Fruit fly (Drosophila melanogaster): ENCODE measurements around the gene CG15628.

The CG15628 gene

DNA sequence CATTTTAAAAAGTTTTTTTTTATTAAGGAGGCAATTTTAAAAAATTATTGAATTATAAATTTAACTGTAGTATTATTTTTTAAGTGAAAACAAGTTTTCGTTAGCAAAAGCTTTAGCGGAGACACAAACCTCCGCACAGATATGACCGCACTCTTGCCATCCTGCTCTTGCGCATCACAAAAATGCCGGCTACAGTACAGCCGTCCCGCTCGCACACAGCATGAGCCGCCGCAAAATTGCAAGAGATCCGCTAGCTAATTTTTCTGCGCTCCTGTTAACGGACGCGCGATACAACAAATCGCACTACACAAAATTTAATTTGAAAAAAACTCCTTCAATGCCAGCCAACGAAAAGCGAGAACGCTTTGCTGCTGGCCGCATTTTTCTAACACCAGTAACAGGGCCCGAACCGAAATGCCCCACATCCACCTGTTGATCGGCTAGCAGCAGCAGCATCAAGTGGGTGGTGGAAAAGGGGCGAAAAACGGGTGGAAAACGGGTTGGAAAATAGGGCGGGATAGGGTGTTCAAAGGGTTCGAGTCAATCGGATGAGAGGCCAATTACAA, 11.4 kb upstream of the CG15628 start (continued):
- TF ChIP-seq da (GFP tag; optimal IDR thresholded peaks at IDR 0.05) = no peak
- no peak for TF ChIP-seq kay (GFP tag; optimal IDR thresholded peaks at IDR 0.05)
- peak; percentile 12 for TF ChIP-seq zfh2 (GFP tag; optimal IDR thresholded peaks at IDR 0.05)
- TF ChIP-seq CG8290 (GFP tag; optimal IDR thresholded peaks at IDR 0.05) = peak; percentile 54
- TF ChIP-seq CG8290 (tag; optimal IDR thresholded peaks at IDR 0.05) = peak; percentile 14 to 76
- TF ChIP-seq tna (GFP tag; IDR thresholded peaks at IDR 0.05; ENCODE audit: partially characterized antibody) = peak; percentile 68; the same call in 1 of the 2 replicates
- peak; percentile 48 for TF ChIP-seq CG15514 (GFP tag; optimal IDR thresholded peaks at IDR 0.05)
- peak; percentile 42 for TF ChIP-seq CG4424 (GFP tag; optimal IDR thresholded peaks at IDR 0.05)
- peak; percentile 23; the same call in 1 of the 2 replicates for TF ChIP-seq H2.0 (GFP tag; IDR thresholded peaks at IDR 0.05)
- TF ChIP-seq D (optimal IDR thresholded peaks at IDR 0.05) = no peak
- TF ChIP-seq D (GFP tag; optimal IDR thresholded peaks at IDR 0.05) = no peak
- no peak for TF ChIP-seq sim (GFP tag; IDR thresholded peaks at IDR 0.05)
- no peak for TF ChIP-seq ham (GFP tag; IDR thresholded peaks at IDR 0.05)
- no peak for TF ChIP-seq CG11456 (GFP tag; IDR thresholded peaks at IDR 0.05)
- peak; percentile 40 for TF ChIP-seq CG34224 (GFP tag; IDR thresholded peaks at IDR 0.05; ENCODE audit: partially characterized antibody)
- TF ChIP-seq CG3995 (GFP tag; optimal IDR thresholded peaks at IDR 0.05) = no peak
- no peak for TF ChIP-seq bab2 (GFP tag; optimal IDR thresholded peaks at IDR 0.05)
- peak; percentile 79 for TF ChIP-seq CG17912 (GFP tag; optimal IDR thresholded peaks at IDR 0.05)
- no peak for TF ChIP-seq CG11560 (tag; IDR thresholded peaks at IDR 0.05)
- TF ChIP-seq CG15011 (GFP tag; optimal IDR thresholded peaks at IDR 0.05) = no peak
- no peak for TF ChIP-seq Poxn (GFP tag; IDR thresholded peaks at IDR 0.05)
- TF ChIP-seq trh (GFP tag; optimal IDR thresholded peaks at IDR 0.05) = no peak
- peak; percentile 25 for TF ChIP-seq Ssrp (tag; optimal IDR thresholded peaks at IDR 0.05)
- TF ChIP-seq Ravus (GFP tag; IDR thresholded peaks at IDR 0.05) = no peak
- TF ChIP-seq yki (optimal IDR thresholded peaks at IDR 0.05) = no peak
- no peak for TF ChIP-seq lola (GFP tag; optimal IDR thresholded peaks at IDR 0.05)
- TF ChIP-seq Lim3 (GFP tag; IDR thresholded peaks at IDR 0.05) = no peak
- TF ChIP-seq CG4854 (GFP tag; optimal IDR thresholded peaks at IDR 0.05) = peak; percentile 32
- TF ChIP-seq CG13894 (tag; optimal IDR thresholded peaks at IDR 0.05) = peak; percentile 66
- no peak for TF ChIP-seq pho (GFP tag; optimal IDR thresholded peaks at IDR 0.05)
- TF ChIP-seq NK7.1 (GFP tag; optimal IDR thresholded peaks at IDR 0.05) = no peak
- no peak for TF ChIP-seq chif (GFP tag; optimal IDR thresholded peaks at IDR 0.05)
- no peak for TF ChIP-seq dan (GFP tag; IDR thresholded peaks at IDR 0.05)
- TF ChIP-seq Jarid2 (GFP tag; optimal IDR thresholded peaks at IDR 0.05) = peak; percentile 65
- no peak for TF ChIP-seq zen2 (GFP tag; IDR thresholded peaks at IDR 0.05; ENCODE audit: partially characterized antibody)
- peak; percentile 64 for TF ChIP-seq CG17829 (tag; optimal IDR thresholded peaks at IDR 0.05)
- TF ChIP-seq sisA (GFP tag; IDR thresholded peaks at IDR 0.05) = no peak
- TF ChIP-seq pzg (GFP tag; optimal IDR thresholded peaks at IDR 0.05) = peak; percentile 49
- no peak for TF ChIP-seq Abd-B (GFP tag; optimal IDR thresholded peaks at IDR 0.05)
- TF ChIP-seq vnd (GFP tag; IDR thresholded peaks at IDR 0.05; ENCODE audit: partially characterized antibody) = no peak
- no peak for TF ChIP-seq CG11398 (GFP tag; optimal IDR thresholded peaks at IDR 0.05)
- peak; percentile 63 for TF ChIP-seq dm (GFP tag; optimal IDR thresholded peaks at IDR 0.05)
- TF ChIP-seq ssp (GFP tag; IDR thresholded peaks at IDR 0.05) = no peak
- TF ChIP-seq Dll (GFP tag; IDR thresholded peaks at IDR 0.05; ENCODE audit: partially characterized antibody) = peak; percentile 52; the same call in 3 of the 4 replicates
- no peak for TF ChIP-seq ro (GFP tag; IDR thresholded peaks at IDR 0.05)
- no peak for TF ChIP-seq CG5245 (GFP tag; optimal IDR thresholded peaks at IDR 0.05)
- peak; percentile 54 for TF ChIP-seq MTF-1 (GFP tag; optimal IDR thresholded peaks at IDR 0.05; ENCODE audit: borderline replicate concordance)
- TF ChIP-seq ewg (GFP tag; optimal IDR thresholded peaks at IDR 0.05) = peak; percentile 30
- TF ChIP-seq CG6254 (GFP tag; optimal IDR thresholded peaks at IDR 0.05) = peak; percentile 51
- TF ChIP-seq Myb (GFP tag; optimal IDR thresholded peaks at IDR 0.05) = no peak
- peak; percentile 17 for TF ChIP-seq HmgD (GFP tag; optimal IDR thresholded peaks at IDR 0.05)
